Comparison of ENCODE assay signal across 5 fruit fly cellular contexts in the genomic region with DNA sequence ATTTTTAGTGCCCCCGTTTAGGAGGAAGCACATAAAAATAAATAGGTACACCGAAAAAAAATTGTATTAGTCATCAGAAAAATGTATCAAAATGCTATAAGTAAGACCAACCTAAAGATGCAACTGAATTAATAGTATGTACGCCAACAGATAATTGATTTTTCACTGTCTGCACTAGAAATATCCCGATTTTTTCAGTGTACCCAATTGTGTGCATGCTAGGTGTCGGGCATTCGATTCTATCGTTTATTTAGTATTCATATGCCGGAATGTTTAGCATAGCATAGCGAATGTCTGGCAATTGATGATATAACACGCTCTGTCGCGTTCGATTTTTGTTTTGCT.
TF ChIP-seq lines count a peak whose summit lies in the region.

No protein-coding gene starts in this region.

- TF ChIP-seq CTCF in whole organism, embryonic (GFP tag; optimal IDR thresholded peaks at IDR 0.05; lab: Kevin White, UChicago) = peak; percentile 28

TF ChIP-seq in whole organism, adult, 20 proteins besides CTCF, POLR2A, EP300 and RAD21 (continues in another document):
- TF ChIP-seq tj (GFP tag; optimal IDR thresholded peaks at IDR 0.05; lab: Kevin White, UChicago) (peak; percentile 49), toe (GFP tag; optimal IDR thresholded peaks at IDR 0.05; lab: Kevin White, UChicago) (peak; percentile 87), CG12768 (GFP tag; optimal IDR thresholded peaks at IDR 0.05; lab: Kevin White, UChicago) (peak; percentile 41), CG14711 (tag; optimal IDR thresholded peaks at IDR 0.05; lab: Kevin White, UChicago) (peak; percentile 56), CG7101 (tag; optimal IDR thresholded peaks at IDR 0.05; lab: Kevin White, UChicago) (peak; percentile 66), pad (GFP tag; optimal IDR thresholded peaks at IDR 0.05; lab: Kevin White, UChicago) (peak; percentile 11), Crg-1 (GFP tag; optimal IDR thresholded peaks at IDR 0.05; lab: Kevin White, UChicago) (peak; percentile 25), Hr96 (GFP tag; optimal IDR thresholded peaks at IDR 0.05; lab: Kevin White, UChicago) (peak; percentile 68), CG5204 (GFP tag; optimal IDR thresholded peaks at IDR 0.05; lab: Kevin White, UChicago) (peak; percentile 81), Clk (GFP tag; optimal IDR thresholded peaks at IDR 0.05; lab: Kevin White, UChicago) (peak; percentile 66), kay (GFP tag; lab: Kevin White, UChicago; ENCODE audit: borderline replicate concordance) (no peak), cnc (optimal IDR thresholded peaks at IDR 0.05; lab: Kevin White, UChicago) (no peak), CG11617 (GFP tag; optimal IDR thresholded peaks at IDR 0.05; lab: Kevin White, UChicago) (peak; percentile 78), CG33017 (tag; optimal IDR thresholded peaks at IDR 0.05; lab: Kevin White, UChicago) (peak; percentile 75), CG1620 (GFP tag; optimal IDR thresholded peaks at IDR 0.05; lab: Kevin White, UChicago) (peak; percentile 10), Mnt (GFP tag; optimal IDR thresholded peaks at IDR 0.05; lab: Kevin White, UChicago) (peak; percentile 10), bab1 (GFP tag; optimal IDR thresholded peaks at IDR 0.05; lab: Kevin White, UChicago) (peak; percentile 36)

TF ChIP-seq in whole organism, embryonic, 481 proteins besides CTCF, POLR2A, EP300 and RAD21 (continues in another document):
- TF ChIP-seq ATbp (GFP tag; optimal IDR thresholded peaks at IDR 0.05; lab: Kevin White, UChicago) (peak; percentile 82), knrl (GFP tag; IDR thresholded peaks at IDR 0.05; lab: Robert Waterston, UW; ENCODE audit: partially characterized antibody) (no peak), CG3407 (GFP tag; optimal IDR thresholded peaks at IDR 0.05; lab: Kevin White, UChicago) (peak; percentile 59), NFAT (GFP tag; IDR thresholded peaks at IDR 0.05; lab: Robert Waterston, UW) (peak; percentile 52), CG18262 (tag; optimal IDR thresholded peaks at IDR 0.05; lab: Kevin White, UChicago) (peak; percentile 77), CG8765 (GFP tag; IDR thresholded peaks at IDR 0.05; lab: Robert Waterston, UW) (peak; percentile 47; the same call in 1 of the 2 replicates), Rx (GFP tag; IDR thresholded peaks at IDR 0.05; lab: Robert Waterston, UW) (no peak; the same call in 1 of the 2 replicates), ewg (GFP tag; optimal IDR thresholded peaks at IDR 0.05; lab: Kevin White, UChicago) (peak; percentile 75), CG14667 (GFP tag; IDR thresholded peaks at IDR 0.05; lab: Robert Waterston, UW) (no peak; the same call in 1 of the 2 replicates), Hmx (GFP tag; optimal IDR thresholded peaks at IDR 0.05; lab: Kevin White, UChicago) (peak; percentile 63), CG7928 (GFP tag; optimal IDR thresholded peaks at IDR 0.05; lab: Kevin White, UChicago) (peak; percentile 65), CG42726 (GFP tag; IDR thresholded peaks at IDR 0.05; lab: Robert Waterston, UW; ENCODE audit: partially characterized antibody) (no peak), chn (GFP tag; optimal IDR thresholded peaks at IDR 0.05; lab: Kevin White, UChicago) (peak; percentile 87), CG5953 (GFP tag; IDR thresholded peaks at IDR 0.05; lab: Robert Waterston, UW) (peak; percentile 77), CG10431 (GFP tag; optimal IDR thresholded peaks at IDR 0.05; lab: Kevin White, UChicago) (no peak), CG3726 (GFP tag; IDR thresholded peaks at IDR 0.05; lab: Robert Waterston, UW) (no peak), Doc3 (GFP tag; IDR thresholded peaks at IDR 0.05; lab: Robert Waterston, UW; ENCODE audit: partially characterized antibody) (no peak)

TF ChIP-seq in whole organism, prepupa, 60 proteins besides CTCF, POLR2A, EP300 and RAD21 (continues in another document):
- TF ChIP-seq svp (GFP tag; lab: Kevin White, UChicago) (peak; percentile 66), CG10669 (GFP tag; optimal IDR thresholded peaks at IDR 0.05; lab: Kevin White, UChicago) (no peak), CG7368 (GFP tag; optimal IDR thresholded peaks at IDR 0.05; lab: Kevin White, UChicago) (no peak), cyc (GFP tag; optimal IDR thresholded peaks at IDR 0.05; lab: Kevin White, UChicago) (peak; percentile 39), eg (GFP tag; IDR thresholded peaks at IDR 0.05; lab: Robert Waterston, UW) (peak; percentile 89), Met (GFP tag; optimal IDR thresholded peaks at IDR 0.05; lab: Kevin White, UChicago) (peak; percentile 42), dac (GFP tag; optimal IDR thresholded peaks at IDR 0.05; lab: Kevin White, UChicago) (peak; percentile 15), Sox15 (GFP tag; optimal IDR thresholded peaks at IDR 0.05; lab: Kevin White, UChicago) (peak; percentile 34), CG6276 (GFP tag; optimal IDR thresholded peaks at IDR 0.05; lab: Kevin White, UChicago) (peak; percentile 45), acj6 (GFP tag; optimal IDR thresholded peaks at IDR 0.05; lab: Kevin White, UChicago) (peak; percentile 61), CG11294 (GFP tag; IDR thresholded peaks at IDR 0.05; lab: Robert Waterston, UW) (peak; percentile 82), CG11902 (GFP tag; optimal IDR thresholded peaks at IDR 0.05; lab: Kevin White, UChicago) (peak; percentile 33), CG3032 (tag; optimal IDR thresholded peaks at IDR 0.05; lab: Kevin White, UChicago) (no peak), CG32006 (GFP tag; optimal IDR thresholded peaks at IDR 0.05; lab: Kevin White, UChicago) (peak; percentile 59), Hr4 (GFP tag; optimal IDR thresholded peaks at IDR 0.05; lab: Kevin White, UChicago) (peak; percentile 70), CG9139 (GFP tag; optimal IDR thresholded peaks at IDR 0.05; lab: Kevin White, UChicago) (no peak), Eip78C (GFP tag; lab: Kevin White, UChicago) (peak; percentile 83), CG15336 (GFP tag; IDR thresholded peaks at IDR 0.05; lab: Robert Waterston, UW) (peak; percentile 83), fd59A (GFP tag; optimal IDR thresholded peaks at IDR 0.05; lab: Kevin White, UChicago) (no peak)

TF ChIP-seq in whole organism, pupa, 21 proteins besides CTCF, POLR2A, EP300 and RAD21 (continues in another document):
- no peak for TF ChIP-seq EcR (GFP tag; optimal IDR thresholded peaks at IDR 0.05; lab: Kevin White, UChicago)
- TF ChIP-seq CG8159 (tag; optimal IDR thresholded peaks at IDR 0.05; lab: Kevin White, UChicago) = no peak
- TF ChIP-seq CG32121 (GFP tag; IDR thresholded peaks at IDR 0.05; lab: Robert Waterston, UW) = peak; percentile 88
- no peak for TF ChIP-seq CG13204 (GFP tag; optimal IDR thresholded peaks at IDR 0.05; lab: Kevin White, UChicago)
- TF ChIP-seq CG4496 (GFP tag; IDR thresholded peaks at IDR 0.05; lab: Robert Waterston, UW) = peak; percentile 89
- TF ChIP-seq CG14655 (GFP tag; optimal IDR thresholded peaks at IDR 0.05; lab: Kevin White, UChicago) = peak; percentile 65
- no peak for TF ChIP-seq CG34367 (tag; optimal IDR thresholded peaks at IDR 0.05; lab: Kevin White, UChicago)
- TF ChIP-seq fd96Ca (GFP tag; IDR thresholded peaks at IDR 0.05; lab: Robert Waterston, UW) = peak; percentile 82
- TF ChIP-seq CG12605 (GFP tag; IDR thresholded peaks at IDR 0.05; lab: Robert Waterston, UW) = peak; percentile 58
- TF ChIP-seq CG8301 (tag; optimal IDR thresholded peaks at IDR 0.05; lab: Kevin White, UChicago) = peak; percentile 65
- no peak for TF ChIP-seq D1 (tag; optimal IDR thresholded peaks at IDR 0.05; lab: Kevin White, UChicago)
- TF ChIP-seq Ets98B (GFP tag; IDR thresholded peaks at IDR 0.05; lab: Robert Waterston, UW) = peak; percentile 84
- TF ChIP-seq Pif1A (GFP tag; optimal IDR thresholded peaks at IDR 0.05; lab: Kevin White, UChicago) = peak; percentile 50
- no peak for TF ChIP-seq gl (tag; optimal IDR thresholded peaks at IDR 0.05; lab: Kevin White, UChicago)
- TF ChIP-seq rn (GFP tag; IDR thresholded peaks at IDR 0.05; lab: Robert Waterston, UW) = peak; percentile 17; the same call in 1 of the 2 replicates
- TF ChIP-seq CG9948 (tag; optimal IDR thresholded peaks at IDR 0.05; lab: Kevin White, UChicago) = no peak
- TF ChIP-seq CG17806 (tag; optimal IDR thresholded peaks at IDR 0.05; lab: Kevin White, UChicago) = no peak
- peak; percentile 61 for TF ChIP-seq CG10348 (GFP tag; IDR thresholded peaks at IDR 0.05; lab: Robert Waterston, UW)
- peak; percentile 4 for TF ChIP-seq CG15710 (tag; optimal IDR thresholded peaks at IDR 0.05; lab: Kevin White, UChicago)
- TF ChIP-seq Pif1B (GFP tag; optimal IDR thresholded peaks at IDR 0.05; lab: Kevin White, UChicago) = peak; percentile 2

TF ChIP-seq in whole organism, wandering third instar larva, 38 proteins besides CTCF, POLR2A, EP300 and RAD21 (continues in another document):
- peak; percentile 54 for TF ChIP-seq br (GFP tag; optimal IDR thresholded peaks at IDR 0.05; lab: Kevin White, UChicago)
- peak; percentile 63 for TF ChIP-seq Hnf4 (GFP tag; optimal IDR thresholded peaks at IDR 0.05; lab: Kevin White, UChicago)
- peak; percentile 18 for TF ChIP-seq Hr83 (GFP tag; optimal IDR thresholded peaks at IDR 0.05; lab: Kevin White, UChicago; ENCODE audit: poor library complexity, severe bottlenecking)
- peak; percentile 38 for TF ChIP-seq Sp1 (GFP tag; optimal IDR thresholded peaks at IDR 0.05; lab: Kevin White, UChicago)
- TF ChIP-seq foxo (GFP tag; optimal IDR thresholded peaks at IDR 0.05; lab: Kevin White, UChicago) = peak in 1 of 2 experiments; percentile 69
- no peak for TF ChIP-seq CrebA (GFP tag; optimal IDR thresholded peaks at IDR 0.05; lab: Kevin White, UChicago; ENCODE audit: borderline replicate concordance)
- TF ChIP-seq Rel (GFP tag; optimal IDR thresholded peaks at IDR 0.05; lab: Kevin White, UChicago) = no peak
- TF ChIP-seq Rel (tag; optimal IDR thresholded peaks at IDR 0.05; lab: Kevin White, UChicago) = no peak
- TF ChIP-seq Abd-B (GFP tag; optimal IDR thresholded peaks at IDR 0.05; lab: Kevin White, UChicago) = no peak
- TF ChIP-seq h (GFP tag; optimal IDR thresholded peaks at IDR 0.05; lab: Kevin White, UChicago) = peak; percentile 76
- TF ChIP-seq pan (optimal IDR thresholded peaks at IDR 0.05; lab: Kevin White, UChicago) = no peak
- peak; percentile 37 for TF ChIP-seq dmrt93B (GFP tag; optimal IDR thresholded peaks at IDR 0.05; lab: Kevin White, UChicago)
- peak; percentile 87 for TF ChIP-seq sv (GFP tag; optimal IDR thresholded peaks at IDR 0.05; lab: Kevin White, UChicago)
- peak; percentile 76 for TF ChIP-seq rgr (GFP tag; optimal IDR thresholded peaks at IDR 0.05; lab: Kevin White, UChicago)
- no peak for TF ChIP-seq CG32264 (GFP tag; optimal IDR thresholded peaks at IDR 0.05; lab: Kevin White, UChicago)
- no peak for TF ChIP-seq dsf (GFP tag; optimal IDR thresholded peaks at IDR 0.05; lab: Kevin White, UChicago; ENCODE audit: borderline replicate concordance)
- TF ChIP-seq Hr78 (GFP tag; optimal IDR thresholded peaks at IDR 0.05; lab: Kevin White, UChicago) = no peak
- TF ChIP-seq woc (GFP tag; optimal IDR thresholded peaks at IDR 0.05; lab: Kevin White, UChicago) = peak; percentile 18
- peak; percentile 26 for TF ChIP-seq OdsH (GFP tag; optimal IDR thresholded peaks at IDR 0.05; lab: Kevin White, UChicago)
- TF ChIP-seq HLH106 (tag; optimal IDR thresholded peaks at IDR 0.05; lab: Kevin White, UChicago) = peak; percentile 47
- TF ChIP-seq Dfd (GFP tag; optimal IDR thresholded peaks at IDR 0.05; lab: Kevin White, UChicago) = no peak
- TF ChIP-seq tai (GFP tag; optimal IDR thresholded peaks at IDR 0.05; lab: Kevin White, UChicago) = peak; percentile 38
